Comparison of ENCODE assay signal across 4 fruit fly cellular contexts in genomic region chr3L:16800026-16800425, dm6.
TF ChIP-seq lines count a peak whose summit lies in the region.

No protein-coding gene starts in this region.

TF ChIP-seq in whole organism, adult, 20 proteins besides CTCF, POLR2A, EP300 and RAD21 (continued from another document):
- TF ChIP-seq CG7101 (tag; optimal IDR thresholded peaks at IDR 0.05; lab: Kevin White, UChicago) = peak; percentile 67
- peak; percentile 57 for TF ChIP-seq CG1620 (GFP tag; optimal IDR thresholded peaks at IDR 0.05; lab: Kevin White, UChicago)

TF ChIP-seq in whole organism, embryonic, 481 proteins besides CTCF, POLR2A, EP300 and RAD21 (continued from another document and continues in another):
- TF ChIP-seq GATAe (GFP tag; conservative IDR thresholded peaks at IDR 0.05; lab: Robert Waterston, UW) = no peak
- peak; percentile 30 for TF ChIP-seq ERR (GFP tag; optimal IDR thresholded peaks at IDR 0.05; lab: Kevin White, UChicago)
- TF ChIP-seq sug (tag; optimal IDR thresholded peaks at IDR 0.05; lab: Kevin White, UChicago) = peak; percentile 29
- no peak for TF ChIP-seq ase (GFP tag; IDR thresholded peaks at IDR 0.05; lab: Robert Waterston, UW)
- TF ChIP-seq CG13296 (GFP tag; optimal IDR thresholded peaks at IDR 0.05; lab: Kevin White, UChicago) = no peak
- no peak for TF ChIP-seq CG9932 (GFP tag; IDR thresholded peaks at IDR 0.05; lab: Robert Waterston, UW)
- TF ChIP-seq Hr78 (GFP tag; optimal IDR thresholded peaks at IDR 0.05; lab: Kevin White, UChicago) = no peak
- TF ChIP-seq CG30020 (tag; optimal IDR thresholded peaks at IDR 0.05; lab: Kevin White, UChicago) = no peak
- TF ChIP-seq CG2712 (tag; optimal IDR thresholded peaks at IDR 0.05; lab: Kevin White, UChicago) = no peak
- TF ChIP-seq dm (GFP tag; optimal IDR thresholded peaks at IDR 0.05; lab: Kevin White, UChicago) = no peak
- no peak for TF ChIP-seq tio (GFP tag; optimal IDR thresholded peaks at IDR 0.05; lab: Kevin White, UChicago)
- no peak for TF ChIP-seq hth (optimal IDR thresholded peaks at IDR 0.05; lab: Kevin White, UChicago)
- no peak for TF ChIP-seq fd64A (GFP tag; optimal IDR thresholded peaks at IDR 0.05; lab: Kevin White, UChicago)
- peak; percentile 74 for TF ChIP-seq Med (GFP tag; lab: Kevin White, UChicago)
- no peak for TF ChIP-seq CG11696 (GFP tag; IDR thresholded peaks at IDR 0.05; lab: Robert Waterston, UW)
- no peak for TF ChIP-seq Neu2 (GFP tag; optimal IDR thresholded peaks at IDR 0.05; lab: Kevin White, UChicago; ENCODE audit: borderline replicate concordance)
- no peak for TF ChIP-seq dmrt11E (tag; optimal IDR thresholded peaks at IDR 0.05; lab: Kevin White, UChicago)
- no peak for TF ChIP-seq bcd (GFP tag; optimal IDR thresholded peaks at IDR 0.05; lab: Kevin White, UChicago)
- TF ChIP-seq HLHmδ (GFP tag; optimal IDR thresholded peaks at IDR 0.05; lab: Kevin White, UChicago) = peak; percentile 80
- peak; percentile 51; the same call in 1 of the 3 replicates for TF ChIP-seq ci (GFP tag; IDR thresholded peaks at IDR 0.05; lab: Robert Waterston, UW)
- TF ChIP-seq Oli (tag; optimal IDR thresholded peaks at IDR 0.05; lab: Kevin White, UChicago) = no peak
- TF ChIP-seq ttk (GFP tag; IDR thresholded peaks at IDR 0.05; lab: Robert Waterston, UW) = 0 out of 2 replicates have a peak, but pooled peaks have one; percentile 13
- 0 out of 2 replicates have a peak, but pooled peaks have one; percentile 14 for TF ChIP-seq CG17612 (GFP tag; IDR thresholded peaks at IDR 0.05; lab: Robert Waterston, UW)
- no peak for TF ChIP-seq PHDP (tag; optimal IDR thresholded peaks at IDR 0.05; lab: Kevin White, UChicago)
- no peak for TF ChIP-seq CG4854 (GFP tag; optimal IDR thresholded peaks at IDR 0.05; lab: Kevin White, UChicago)
- TF ChIP-seq Chrac-16 (GFP tag; optimal IDR thresholded peaks at IDR 0.05; lab: Kevin White, UChicago) = no peak
- no peak for TF ChIP-seq ind (GFP tag; optimal IDR thresholded peaks at IDR 0.05; lab: Kevin White, UChicago)
- no peak for TF ChIP-seq CG7786 (GFP tag; optimal IDR thresholded peaks at IDR 0.05; lab: Kevin White, UChicago)
- TF ChIP-seq CrebB (tag; optimal IDR thresholded peaks at IDR 0.05; lab: Kevin White, UChicago) = no peak
- no peak for TF ChIP-seq gcm2 (GFP tag; optimal IDR thresholded peaks at IDR 0.05; lab: Kevin White, UChicago)
- no peak for TF ChIP-seq emc (GFP tag; optimal IDR thresholded peaks at IDR 0.05; lab: Kevin White, UChicago)
- TF ChIP-seq chinmo (GFP tag; IDR thresholded peaks at IDR 0.05; lab: Robert Waterston, UW; ENCODE audit: partially characterized antibody) = peak; percentile 61; the same call in 1 of the 4 replicates
- TF ChIP-seq ken (GFP tag; IDR thresholded peaks at IDR 0.05; lab: Robert Waterston, UW) = 0 out of 3 replicates have a peak, but pooled peaks have one; percentile 11
- TF ChIP-seq Hr39 (optimal IDR thresholded peaks at IDR 0.05; lab: Kevin White, UChicago) = no peak
- no peak for TF ChIP-seq Gug (GFP tag; IDR thresholded peaks at IDR 0.05; lab: Robert Waterston, UW)
- no peak for TF ChIP-seq lilli (GFP tag; optimal IDR thresholded peaks at IDR 0.05; lab: Kevin White, UChicago)
- peak; percentile 2 for TF ChIP-seq MESR4 (GFP tag; optimal IDR thresholded peaks at IDR 0.05; lab: Kevin White, UChicago)
- TF ChIP-seq CG16813 (GFP tag; IDR thresholded peaks at IDR 0.05; lab: Robert Waterston, UW; ENCODE audit: partially characterized antibody) = no peak
- TF ChIP-seq disco-r (GFP tag; optimal IDR thresholded peaks at IDR 0.05; lab: Kevin White, UChicago) = no peak
- peak; percentile 19 for TF ChIP-seq BtbVII (GFP tag; optimal IDR thresholded peaks at IDR 0.05; lab: Kevin White, UChicago)
- TF ChIP-seq CG32767 (GFP tag; IDR thresholded peaks at IDR 0.05; lab: Robert Waterston, UW) = no peak
- no peak for TF ChIP-seq CG17328 (GFP tag; IDR thresholded peaks at IDR 0.05; lab: Robert Waterston, UW)
- TF ChIP-seq Awh (GFP tag; IDR thresholded peaks at IDR 0.05; lab: Robert Waterston, UW) = peak; percentile 33; the same call in 1 of the 2 replicates
- no peak for TF ChIP-seq peb (GFP tag; IDR thresholded peaks at IDR 0.05; lab: Robert Waterston, UW)

TF ChIP-seq in whole organism, prepupa, 60 proteins besides CTCF, POLR2A, EP300 and RAD21 (continued from another document):
- TF ChIP-seq CG9139 (GFP tag; optimal IDR thresholded peaks at IDR 0.05; lab: Kevin White, UChicago) (peak; percentile 58), CG3919 (GFP tag; optimal IDR thresholded peaks at IDR 0.05; lab: Kevin White, UChicago) (peak; percentile 57), Hr4 (GFP tag; optimal IDR thresholded peaks at IDR 0.05; lab: Kevin White, UChicago) (no peak), dac (GFP tag; optimal IDR thresholded peaks at IDR 0.05; lab: Kevin White, UChicago) (no peak), CG32006 (GFP tag; optimal IDR thresholded peaks at IDR 0.05; lab: Kevin White, UChicago) (peak; percentile 1), CG34406 (GFP tag; optimal IDR thresholded peaks at IDR 0.05; lab: Kevin White, UChicago) (peak; percentile 12), topi (GFP tag; optimal IDR thresholded peaks at IDR 0.05; lab: Kevin White, UChicago) (peak; percentile 31), CG8119 (GFP tag; IDR thresholded peaks at IDR 0.05; lab: Robert Waterston, UW) (peak; percentile 41; the same call in 2 of the 3 replicates), Eip93F (GFP tag; optimal IDR thresholded peaks at IDR 0.05; lab: Kevin White, UChicago) (no peak), fkh (GFP tag; optimal IDR thresholded peaks at IDR 0.05; lab: Kevin White, UChicago) (peak; percentile 19), CG11294 (GFP tag; IDR thresholded peaks at IDR 0.05; lab: Robert Waterston, UW) (peak; percentile 27; the same call in 1 of the 2 replicates), CG16779 (tag; optimal IDR thresholded peaks at IDR 0.05; lab: Kevin White, UChicago) (peak; percentile 46), CG11902 (GFP tag; optimal IDR thresholded peaks at IDR 0.05; lab: Kevin White, UChicago) (no peak), fd85E (GFP tag; optimal IDR thresholded peaks at IDR 0.05; lab: Kevin White, UChicago) (peak; percentile 31), Gug (GFP tag; IDR thresholded peaks at IDR 0.05; lab: Robert Waterston, UW) (no peak), salr (GFP tag; optimal IDR thresholded peaks at IDR 0.05; lab: Kevin White, UChicago) (no peak), net (GFP tag; optimal IDR thresholded peaks at IDR 0.05; lab: Kevin White, UChicago) (peak; percentile 64), eg (GFP tag; IDR thresholded peaks at IDR 0.05; lab: Robert Waterston, UW) (peak; percentile 62; the same call in 2 of the 3 replicates), CG11762 (GFP tag; optimal IDR thresholded peaks at IDR 0.05; lab: Kevin White, UChicago; ENCODE audit: insufficient read depth) (no peak), esn (GFP tag; optimal IDR thresholded peaks at IDR 0.05; lab: Kevin White, UChicago) (peak; percentile 28), ss (GFP tag; optimal IDR thresholded peaks at IDR 0.05; lab: Kevin White, UChicago) (peak; percentile 56 to 70), achi (GFP tag; optimal IDR thresholded peaks at IDR 0.05; lab: Kevin White, UChicago) (no peak), spab (GFP tag; optimal IDR thresholded peaks at IDR 0.05; lab: Kevin White, UChicago) (no peak), CG15336 (GFP tag; IDR thresholded peaks at IDR 0.05; lab: Robert Waterston, UW) (peak; percentile 57; the same call in 1 of the 2 replicates), CG8319 (GFP tag; optimal IDR thresholded peaks at IDR 0.05; lab: Kevin White, UChicago) (no peak), fd59A (GFP tag; optimal IDR thresholded peaks at IDR 0.05; lab: Kevin White, UChicago) (no peak), Sox15 (GFP tag; optimal IDR thresholded peaks at IDR 0.05; lab: Kevin White, UChicago) (no peak), Met (GFP tag; optimal IDR thresholded peaks at IDR 0.05; lab: Kevin White, UChicago) (peak; percentile 2), CG6276 (GFP tag; optimal IDR thresholded peaks at IDR 0.05; lab: Kevin White, UChicago) (peak; percentile 53), Sox14 (GFP tag; optimal IDR thresholded peaks at IDR 0.05; lab: Kevin White, UChicago) (no peak), CG10631 (GFP tag; optimal IDR thresholded peaks at IDR 0.05; lab: Kevin White, UChicago) (no peak), CG10669 (GFP tag; optimal IDR thresholded peaks at IDR 0.05; lab: Kevin White, UChicago) (peak; percentile 26), vri (GFP tag; optimal IDR thresholded peaks at IDR 0.05; lab: Kevin White, UChicago) (peak; percentile 87), pdm3 (GFP tag; optimal IDR thresholded peaks at IDR 0.05; lab: Kevin White, UChicago) (no peak), CG6808 (GFP tag; optimal IDR thresholded peaks at IDR 0.05; lab: Kevin White, UChicago) (peak; percentile 47), CG6792 (GFP tag; optimal IDR thresholded peaks at IDR 0.05; lab: Kevin White, UChicago) (peak; percentile 14), CG31627 (GFP tag; optimal IDR thresholded peaks at IDR 0.05; lab: Kevin White, UChicago) (no peak), Hr39 (GFP tag; optimal IDR thresholded peaks at IDR 0.05; lab: Kevin White, UChicago) (no peak), Eip78C (GFP tag; lab: Kevin White, UChicago) (peak; percentile 29), CG7368 (GFP tag; optimal IDR thresholded peaks at IDR 0.05; lab: Kevin White, UChicago) (peak; percentile 9)

TF ChIP-seq in whole organism, wandering third instar larva, 38 proteins besides CTCF, POLR2A, EP300 and RAD21 (continued from another document):
- TF ChIP-seq Hr83 (GFP tag; optimal IDR thresholded peaks at IDR 0.05; lab: Kevin White, UChicago; ENCODE audit: poor library complexity, severe bottlenecking) (peak; percentile 80), lola (GFP tag; optimal IDR thresholded peaks at IDR 0.05; lab: Kevin White, UChicago) (no peak), h (GFP tag; optimal IDR thresholded peaks at IDR 0.05; lab: Kevin White, UChicago) (peak; percentile 68), CrebA (GFP tag; optimal IDR thresholded peaks at IDR 0.05; lab: Kevin White, UChicago; ENCODE audit: borderline replicate concordance) (no peak), Abd-B (GFP tag; optimal IDR thresholded peaks at IDR 0.05; lab: Kevin White, UChicago) (no peak), pan (optimal IDR thresholded peaks at IDR 0.05; lab: Kevin White, UChicago) (no peak), ey (GFP tag; optimal IDR thresholded peaks at IDR 0.05; lab: Kevin White, UChicago) (no peak), woc (GFP tag; optimal IDR thresholded peaks at IDR 0.05; lab: Kevin White, UChicago) (no peak)
